Fruit fly (Drosophila melanogaster) whole organism: ENCODE results near the gene CG43235.

Experiments
- CG8478 ChIP-seq: fragments of >200 bp; optimal IDR thresholded peaks from 2 replicates; lab custom pipeline; 2018; ENCODE audit warnings: inconsistent platforms
- psq ChIP-seq: fragments of >200 bp; optimal IDR thresholded peaks from 2 replicates; lab custom pipeline; 2017
- usp ChIP-seq: fragments of >200 bp; optimal IDR thresholded peaks from 2 replicates; lab custom pipeline; 2017; ENCODE audit warnings: missing biosample characterization, missing genetic modification characterization, mixed read lengths

dm6 chr2L:7692583-7693080, at the start of gene CG43235, which contains the start of gene CG7025:
- TF ChIP-seq CG8478 (lab: Kevin White, UChicago): no peak
- TF ChIP-seq usp (GFP tag; lab: Kevin White, UChicago): no peak
- TF ChIP-seq psq: no peak
